Worm (Caenorhabditis elegans) whole organism, L4 larva: Measurements from ENCODE around the gene C02F5.2.

Experiments used
- F37D6.2 ChIP-seq: sonication (generic microtip); optimal IDR thresholded peaks from 2 replicates; lab custom pipeline; 2016; ENCODE audit warnings: mild to moderate bottlenecking, missing genetic modification characterization, missing compliant biosample characterization
- F44E2.7 ChIP-seq: fragments of 200-800 bp; sonication (Bioruptor generic); IDR thresholded peaks from 2 replicates; pipeline ENCODE4 v2.1.2; 2022; ENCODE audit warnings: missing genetic modification characterization, missing compliant biosample characterization
- F49E8.2 ChIP-seq: sonication (generic microtip); optimal IDR thresholded peaks from 2 replicates; lab custom pipeline; 2016; ENCODE audit warnings: missing compliant biosample characterization, mild to moderate bottlenecking, missing genetic modification characterization, borderline replicate concordance
- R02D3.7 ChIP-seq: fragments of 150-350 bp; sonication (generic microtip); optimal IDR thresholded peaks from 3 replicates; lab custom pipeline; 2014; ENCODE audit warnings: missing biosample characterization, missing genetic modification characterization
- T20F7.1 ChIP-seq: fragments of 200-800 bp; sonication (Bioruptor generic); optimal IDR thresholded peaks from 2 replicates; lab custom pipeline; 2018; ENCODE audit warnings: mild to moderate bottlenecking, missing genetic modification characterization, missing compliant biosample characterization
- T26A8.4 ChIP-seq: fragments of 200-800 bp; sonication (Bioruptor generic); IDR thresholded peaks from 2 replicates; pipeline ENCODE4 v1.3.6; 2022; ENCODE audit warnings: missing genetic modification characterization, missing compliant biosample characterization
- Y105C5A.15 ChIP-seq: fragments of 200-800 bp; sonication (Bioruptor generic); IDR thresholded peaks from 2 replicates; pipeline ENCODE4 v1.3.6; 2022; ENCODE audit warnings: missing genetic modification characterization, missing compliant biosample characterization
- Y48G9A.11 ChIP-seq: fragments of 200-800 bp; sonication (Bioruptor generic); IDR thresholded peaks from 2 replicates; pipeline ENCODE4 v1.3.6; 2022; ENCODE audit warnings: missing genetic modification reagents, missing genetic modification characterization, missing compliant biosample characterization
- Y5F2A.4 ChIP-seq: fragments of 200-800 bp; sonication (Bioruptor generic); optimal IDR thresholded peaks from 2 replicates; lab custom pipeline; 2018; ENCODE audit warnings: mild to moderate bottlenecking, missing genetic modification characterization, missing compliant biosample characterization
- ama-1 ChIP-seq: fragments of 150-350 bp; optimal IDR thresholded peaks from 2 replicates; lab custom pipeline; 2014; ENCODE audit warnings: inconsistent platforms, mixed read lengths
- arid-1 ChIP-seq: fragments of 200-800 bp; sonication (Bioruptor generic); conservative IDR thresholded peaks from 2 replicates; pipeline ENCODE4 v1.3.6; 2022; ENCODE audit warnings: missing genetic modification reagents, missing genetic modification characterization, missing compliant biosample characterization
- attf-4 ChIP-seq: sonication (generic microtip); optimal IDR thresholded peaks from 3 replicates; lab custom pipeline; 2017; ENCODE audit warnings: missing biosample characterization, missing genetic modification characterization
- ceh-20 ChIP-seq: fragments of 200-800 bp; sonication (Bioruptor generic); IDR thresholded peaks from 2 replicates; pipeline ENCODE4 v1.3.6; 2022; ENCODE audit warnings: missing genetic modification reagents, missing genetic modification characterization, missing compliant biosample characterization
- ceh-82 ChIP-seq: sonication (generic microtip); optimal IDR thresholded peaks from 2 replicates; lab custom pipeline; 2017; ENCODE audit warnings: missing biosample characterization, missing genetic modification characterization
- cey-2 ChIP-seq: sonication (generic microtip); optimal IDR thresholded peaks from 3 replicates; lab custom pipeline; 2017; ENCODE audit warnings: missing genetic modification characterization, mild to moderate bottlenecking, missing compliant biosample characterization, antibody characterized with exemption, borderline replicate concordance; ENCODE audit not compliant: insufficient read depth
- ctbp-1 ChIP-seq: fragments of 200-800 bp; sonication (Bioruptor generic); IDR thresholded peaks from 2 replicates; pipeline ENCODE4 v1.3.6; 2022; ENCODE audit warnings: missing genetic modification reagents, missing genetic modification characterization, missing compliant biosample characterization
- daf-19 ChIP-seq: fragments of 200-800 bp; sonication (Bioruptor generic); conservative IDR thresholded peaks from 2 replicates; pipeline ENCODE4 v1.3.6; 2022; ENCODE audit warnings: missing genetic modification characterization, missing compliant biosample characterization
- dpl-1 ChIP-seq: fragments of 150-350 bp; optimal IDR thresholded peaks from 2 replicates; lab custom pipeline; 2014; ENCODE audit warnings: missing biosample characterization, missing genetic modification reagents, missing genetic modification characterization
- duxl-1 ChIP-seq: sonication (generic microtip); optimal IDR thresholded peaks from 2 replicates; lab custom pipeline; 2016; ENCODE audit warnings: mild to moderate bottlenecking, missing genetic modification characterization, moderate library complexity, missing compliant biosample characterization; ENCODE audit not compliant: poor library complexity
- egl-27 ChIP-seq: sonication (generic microtip); optimal IDR thresholded peaks from 3 replicates; lab custom pipeline; 2017; ENCODE audit warnings: missing biosample characterization, missing genetic modification reagents, missing genetic modification characterization
- egl-43 ChIP-seq: fragments of 200-800 bp; sonication (Bioruptor generic); IDR thresholded peaks from 2 replicates; pipeline ENCODE4 v1.3.6; 2022; ENCODE audit warnings: missing genetic modification reagents, missing genetic modification characterization, missing compliant biosample characterization
- hif-1 ChIP-seq, 2 experiments: sonication (generic microtip); optimal IDR thresholded peaks; 2 replicates each; lab custom pipeline; 2016 to 2017; ENCODE audit warnings: missing compliant biosample characterization in 2 of 2, missing genetic modification characterization in 2 of 2, missing genetic modification reagents in 2 of 2, missing genotype in 2 of 2, mild to moderate bottlenecking in 1 of 2
- hlh-11 ChIP-seq: fragments of 200-800 bp; sonication (Bioruptor generic); optimal IDR thresholded peaks from 2 replicates; lab custom pipeline; 2018; ENCODE audit warnings: mild to moderate bottlenecking, missing genetic modification characterization, missing compliant biosample characterization
- hmg-1.1 ChIP-seq: fragments of 200-800 bp; sonication (Bioruptor generic); IDR thresholded peaks from 2 replicates; pipeline ENCODE4 v1.3.6; 2022; ENCODE audit warnings: missing genetic modification reagents, missing genetic modification characterization, missing compliant biosample characterization
- jun-1 ChIP-seq: fragments of 150-350 bp; optimal IDR thresholded peaks from 2 replicates; lab custom pipeline; 2014; ENCODE audit warnings: missing biosample characterization, missing genetic modification reagents, missing genetic modification characterization
- lin-29 ChIP-seq: fragments of 200-800 bp; sonication (Bioruptor generic); IDR thresholded peaks from 2 replicates; pipeline ENCODE4 v1.3.6; 2022; ENCODE audit warnings: missing genetic modification reagents, missing genetic modification characterization, missing compliant biosample characterization
- lin-38 ChIP-seq: fragments of 200-800 bp; sonication (Bioruptor generic); IDR thresholded peaks from 2 replicates; pipeline ENCODE4 v1.3.6; 2022; ENCODE audit warnings: missing genetic modification reagents, missing genetic modification characterization, missing compliant biosample characterization
- lir-3 ChIP-seq: sonication (generic microtip); optimal IDR thresholded peaks from 2 replicates; lab custom pipeline; 2016; ENCODE audit warnings: mild to moderate bottlenecking, missing genetic modification characterization, missing compliant biosample characterization
- lsy-2 ChIP-seq, 2 experiments: fragments of 150-350 bp in 1 of 2; sonication (generic microtip) in 1 of 2; optimal IDR thresholded peaks; 2 replicates each; lab custom pipeline; 2014 to 2017; ENCODE audit warnings: missing biosample characterization in 2 of 2, missing genetic modification characterization in 2 of 2
- madf-5 ChIP-seq, 2 experiments: fragments of 200-800 bp; sonication (Bioruptor generic); IDR thresholded peaks; 2 replicates each; pipeline ENCODE4 v1.3.6; 2022; ENCODE audit warnings: missing compliant biosample characterization in 2 of 2, missing genetic modification characterization in 2 of 2
- madf-9 ChIP-seq: fragments of 200-800 bp; sonication (Bioruptor generic); conservative IDR thresholded peaks from 2 replicates; pipeline ENCODE4 v1.3.6; 2022; ENCODE audit warnings: missing genetic modification reagents, missing genetic modification characterization, missing compliant biosample characterization
- mdl-1 ChIP-seq, 2 experiments: fragments of 150-350 bp in 1 of 2; sonication (generic microtip) in 1 of 2; optimal IDR thresholded peaks; 2 replicates each; lab custom pipeline; 2014 to 2017; ENCODE audit warnings: missing biosample characterization in 2 of 2, missing genetic modification characterization in 2 of 2
- mdt-29 ChIP-seq: fragments of 200-800 bp; sonication (Bioruptor generic); IDR thresholded peaks from 2 replicates; pipeline ENCODE4 v1.3.6; 2022; ENCODE audit warnings: missing genetic modification reagents, missing genetic modification characterization, missing compliant biosample characterization
- mes-2 ChIP-seq: sonication (generic microtip); optimal IDR thresholded peaks from 2 replicates; lab custom pipeline; 2016; ENCODE audit warnings: missing genotype, mild to moderate bottlenecking, missing genetic modification characterization, missing compliant biosample characterization; ENCODE audit not compliant: poor library complexity, severe bottlenecking
- nhr-111 ChIP-seq: fragments of 200-800 bp; sonication (Bioruptor generic); optimal IDR thresholded peaks from 2 replicates; lab custom pipeline; 2018; ENCODE audit warnings: mild to moderate bottlenecking, missing genetic modification characterization, missing compliant biosample characterization
- nhr-42 ChIP-seq: fragments of 200-800 bp; sonication (Bioruptor generic); IDR thresholded peaks from 2 replicates; pipeline ENCODE4 v1.3.6; 2022; ENCODE audit warnings: missing genetic modification characterization, missing compliant biosample characterization
- nhr-48 ChIP-seq: sonication (generic microtip); optimal IDR thresholded peaks from 2 replicates; lab custom pipeline; 2016; ENCODE audit warnings: mild to moderate bottlenecking, missing genetic modification characterization, missing compliant biosample characterization
- pha-4 ChIP-seq, 2 experiments: fragments of 150-350 bp in 1 of 2; fragments of 200-800 bp in 1 of 2; sonication (Bioruptor generic) in 1 of 2; IDR thresholded peaks in 1 of 2; optimal IDR thresholded peaks in 1 of 2; 2 replicates each; pipeline versions ENCODE4 v1.3.6 to Lab custom; 2014 to 2022; ENCODE audit warnings: missing genetic modification characterization in 2 of 2, missing genetic modification reagents in 2 of 2, missing biosample characterization in 1 of 2, missing compliant biosample characterization in 1 of 2
- pqm-1 ChIP-seq: sonication (generic microtip); optimal IDR thresholded peaks from 2 replicates; lab custom pipeline; 2017; ENCODE audit warnings: missing biosample characterization, missing genetic modification characterization
- saeg-2 ChIP-seq: fragments of 200-800 bp; sonication (Bioruptor generic); IDR thresholded peaks from 2 replicates; pipeline ENCODE4 v1.3.6; 2022; ENCODE audit warnings: missing genetic modification reagents, missing genetic modification characterization, missing compliant biosample characterization
- set-16 ChIP-seq: fragments of 200-800 bp; sonication (Bioruptor generic); IDR thresholded peaks from 2 replicates; pipeline ENCODE4 v1.3.6; 2022; ENCODE audit warnings: missing genetic modification reagents, missing genetic modification characterization, missing compliant biosample characterization
- spr-1 ChIP-seq: sonication (generic microtip); optimal IDR thresholded peaks from 2 replicates; lab custom pipeline; 2016; ENCODE audit warnings: mild to moderate bottlenecking, missing genetic modification characterization, missing compliant biosample characterization
- unc-130 ChIP-seq: sonication (generic microtip); optimal IDR thresholded peaks from 2 replicates; lab custom pipeline; 2016; ENCODE audit warnings: missing genetic modification reagents, missing genetic modification characterization, missing compliant biosample characterization
- vab-7 ChIP-seq: fragments of 200-800 bp; sonication (Bioruptor generic); IDR thresholded peaks from 2 replicates; pipeline ENCODE4 v1.3.6; 2022; ENCODE audit warnings: missing genetic modification reagents, missing genetic modification characterization, missing compliant biosample characterization
- ztf-7 ChIP-seq: fragments of 150-350 bp; optimal IDR thresholded peaks from 2 replicates; lab custom pipeline; 2014; ENCODE audit warnings: missing biosample characterization, missing genetic modification characterization

The C02F5.2 gene

DNA sequence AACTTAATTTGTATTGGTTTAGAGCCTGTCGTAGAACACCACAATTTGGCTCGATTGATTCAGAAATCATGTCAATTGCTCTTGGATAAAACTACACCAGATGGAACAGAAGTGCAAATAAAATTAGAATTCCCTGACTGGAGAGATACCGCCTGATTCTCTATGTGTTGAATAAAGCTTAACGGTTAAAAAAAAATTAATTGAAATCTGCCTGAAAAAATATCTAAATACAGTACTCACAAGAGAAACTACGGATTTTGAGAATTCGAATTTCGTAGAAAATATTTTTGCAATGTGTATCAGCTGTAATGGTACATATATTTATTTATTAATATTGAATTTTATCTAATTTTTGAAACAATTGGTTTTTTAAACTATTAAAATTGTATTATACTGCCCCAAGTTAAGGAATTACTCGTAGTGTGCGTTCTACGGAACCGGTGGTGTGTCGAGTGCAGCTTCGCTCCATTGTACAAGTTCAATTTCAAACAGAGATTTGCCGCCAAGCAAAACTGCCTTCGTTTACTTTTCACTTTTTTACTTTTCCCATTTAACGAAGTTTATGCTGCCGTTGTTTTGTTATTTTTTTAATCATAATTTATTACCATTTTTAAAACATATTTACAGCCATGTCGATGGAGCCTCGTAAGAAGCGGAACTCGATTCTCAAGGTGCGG, 726 bp downstream of the C02F5.2 start, which contains the start of gene knl-1 (continued):
- TF ChIP-seq unc-130 (GFP tag; lab: Kevin White, UChicago) = peak; percentile 97
- peak in 1 of 2 experiments; percentile 69 for TF ChIP-seq hif-1 (tag; optimal IDR thresholded peaks at IDR 0.05; lab: Kevin White, UChicago)
- TF ChIP-seq ceh-82 = no peak
- TF ChIP-seq mdl-1 (tag; optimal IDR thresholded peaks at IDR 0.05; lab: Kevin White, UChicago) = no peak
- no peak for TF ChIP-seq jun-1 (tag; lab: Kevin White, UChicago)
- no peak for TF ChIP-seq lsy-2 (tag; optimal IDR thresholded peaks at IDR 0.05; lab: Kevin White, UChicago)
- peak; percentile 75 for TF ChIP-seq dpl-1 (GFP tag; lab: Kevin White, UChicago)
- TF ChIP-seq Y105C5A.15 (GFP tag; lab: Robert Waterston, UW) = no peak

DNA sequence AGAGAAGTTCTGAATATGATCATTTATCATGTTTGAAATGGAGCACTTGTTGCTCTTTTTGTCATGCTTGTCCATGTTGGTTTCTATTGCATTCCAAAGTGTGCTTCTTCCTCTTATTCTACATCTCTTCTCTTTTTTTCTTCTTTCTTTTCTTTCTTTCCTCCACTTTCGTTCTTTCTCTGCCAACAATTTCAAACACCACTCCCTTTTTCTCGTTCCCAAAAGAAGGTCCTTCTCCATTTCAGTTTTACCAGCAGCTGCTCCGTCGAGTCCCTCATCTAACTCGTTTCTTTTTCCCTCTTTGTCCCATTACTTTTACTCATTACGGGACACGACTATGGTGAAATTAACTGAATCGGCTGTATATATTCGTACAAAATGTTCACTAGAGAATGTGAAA, 5.5 kb downstream of the C02F5.2 start, which contains the start of gene F09G8.5:
TSS of gene F09G8.5 (plus strand) at position 38 of the 400 bp plus-strand sequence.
- TF ChIP-seq T20F7.1 (GFP tag; lab: Kevin White, UChicago) (no peak), lir-3 (no peak), nhr-42 (no peak), nhr-111 (GFP tag; lab: Kevin White, UChicago) (no peak), F37D6.2 (no peak), cey-2 (no peak), egl-27 (tag; lab: Kevin White, UChicago) (no peak), hlh-11 (tag; lab: Kevin White, UChicago) (no peak), Y48G9A.11 (GFP tag; lab: Robert Waterston, UW) (no peak), spr-1 (tag; lab: Kevin White, UChicago) (no peak), pqm-1 (no peak), F49E8.2 (tag; lab: Kevin White, UChicago) (no peak), F44E2.7 (GFP tag; lab: Robert Waterston, UW) (no peak), daf-19 (GFP tag; lab: Robert Waterston, UW) (no peak), set-16 (GFP tag; lab: Robert Waterston, UW) (no peak), madf-9 (GFP tag; lab: Robert Waterston, UW) (no peak), ztf-7 (tag; lab: Kevin White, UChicago) (no peak), ama-1 (no peak)

DNA sequence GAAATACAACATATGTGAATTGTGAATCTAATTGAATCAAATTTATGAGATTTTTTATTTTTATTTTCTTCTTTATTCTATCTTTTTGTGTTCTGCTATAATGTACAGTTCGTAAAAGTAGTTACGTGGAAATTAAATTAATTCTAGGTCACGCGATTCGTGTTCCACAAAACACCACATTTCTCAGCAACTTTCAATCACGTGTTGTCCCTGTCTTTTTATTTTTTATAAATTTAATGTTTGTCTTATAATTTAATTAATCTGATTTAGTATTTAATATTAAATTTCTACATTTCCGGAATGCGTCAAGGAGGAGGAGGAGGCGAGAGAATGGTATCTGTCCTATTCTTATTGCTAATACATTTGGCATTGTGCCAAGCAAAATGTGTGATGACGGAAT, 8.6 kb downstream of the C02F5.2 start, which contains the start of gene ncr-2:
TSS of gene ncr-2 (plus strand) at position 301 of the 400 bp plus-strand sequence.
- no peak for TF ChIP-seq spr-1 (tag; lab: Kevin White, UChicago)
- no peak for TF ChIP-seq Y5F2A.4 (GFP tag; lab: Kevin White, UChicago)
- TF ChIP-seq lin-29 (GFP tag; lab: Robert Waterston, UW) = no peak
- no peak for TF ChIP-seq attf-4 (tag; lab: Kevin White, UChicago)
- TF ChIP-seq nhr-48 = no peak
- TF ChIP-seq ceh-20 = no peak
- TF ChIP-seq arid-1 (GFP tag; lab: Robert Waterston, UW) = no peak
- no peak for TF ChIP-seq lir-3
- no peak for TF ChIP-seq madf-5 (GFP tag; IDR thresholded peaks at IDR 0.05; lab: Robert Waterston, UW)
- TF ChIP-seq hmg-1.1 = no peak
- TF ChIP-seq T20F7.1 (GFP tag; lab: Kevin White, UChicago) = no peak
- TF ChIP-seq, all 104 proteins: peak for 0

DNA sequence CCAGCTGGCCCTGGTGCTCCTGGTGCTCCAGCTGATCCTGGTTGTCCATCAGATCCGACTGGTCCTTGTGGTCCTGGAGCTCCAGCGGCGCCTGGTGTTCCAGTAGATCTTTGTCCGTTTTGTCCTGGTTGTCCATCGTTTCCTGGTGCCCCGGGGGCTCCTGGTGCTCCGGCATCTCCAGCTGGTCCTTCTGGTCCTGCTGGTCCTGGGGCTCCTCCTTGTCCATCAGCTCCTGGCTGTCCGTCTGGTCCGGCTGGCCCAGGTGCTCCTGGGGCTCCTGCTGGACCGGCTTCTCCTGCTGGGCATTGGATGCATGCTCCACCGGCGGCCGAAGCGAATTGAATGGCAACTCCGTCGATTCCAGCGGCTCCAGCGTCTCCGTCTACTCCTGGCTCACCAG, 13.2 kb downstream of the C02F5.2 start:
- TF ChIP-seq lin-38 (GFP tag; lab: Robert Waterston, UW) (0 out of 2 replicates have a peak, but pooled peaks have one; percentile 15), mdt-29 (GFP tag; lab: Robert Waterston, UW) (no peak), egl-43 (GFP tag; lab: Robert Waterston, UW) (0 out of 2 replicates have a peak, but pooled peaks have one; percentile 17), ctbp-1 (GFP tag; lab: Robert Waterston, UW) (no peak), ztf-7 (tag; lab: Kevin White, UChicago) (no peak), pha-4 (GFP tag; IDR thresholded peaks at IDR 0.05; lab: Robert Waterston, UW) (no peak; the same call in 1 of the 2 replicates), pha-4 (tag; optimal IDR thresholded peaks at IDR 0.05; lab: Kevin White, UChicago) (no peak), R02D3.7 (no peak), mes-2 (peak; percentile 10), vab-7 (GFP tag; lab: Robert Waterston, UW) (no peak), Y105C5A.15 (GFP tag; lab: Robert Waterston, UW) (no peak), duxl-1 (tag; lab: Kevin White, UChicago) (no peak), saeg-2 (GFP tag; lab: Robert Waterston, UW) (no peak), T26A8.4 (GFP tag; lab: Robert Waterston, UW) (no peak)
